Worm (Caenorhabditis elegans) whole organism, L2 larva: ENCODE data around the gene acr-12.

ENCODE experiments used
- F13H6.1 ChIP-seq: sonication (generic microtip); optimal IDR thresholded peaks from 2 replicates; lab custom pipeline; 2016; ENCODE audit warnings: missing genetic modification characterization, missing compliant biosample characterization
- ama-1 ChIP-seq: fragments of 150-350 bp; optimal IDR thresholded peaks from 2 replicates; lab custom pipeline; 2018; ENCODE audit warnings: inconsistent platforms
- blmp-1 ChIP-seq: sonication (generic microtip); optimal IDR thresholded peaks from 2 replicates; lab custom pipeline; 2017; ENCODE audit warnings: missing genetic modification characterization, mild to moderate bottlenecking, missing compliant biosample characterization, antibody characterized with exemption, moderate library complexity; ENCODE audit not compliant: insufficient read depth
- ceh-16 ChIP-seq: fragments of 150-350 bp; optimal IDR thresholded peaks from 2 replicates; lab custom pipeline; 2014; ENCODE audit warnings: missing biosample characterization, missing genetic modification characterization
- ceh-82 ChIP-seq: fragments of 150-350 bp; optimal IDR thresholded peaks from 2 replicates; lab custom pipeline; 2014; ENCODE audit warnings: missing biosample characterization, missing genetic modification characterization
- crh-2 ChIP-seq: sonication (generic microtip); optimal IDR thresholded peaks from 2 replicates; lab custom pipeline; 2017; ENCODE audit warnings: missing biosample characterization, missing genetic modification characterization
- egl-27 ChIP-seq: sonication (generic microtip); optimal IDR thresholded peaks from 3 replicates; lab custom pipeline; 2017; ENCODE audit warnings: missing biosample characterization, missing genetic modification reagents, missing genetic modification characterization
- elt-1 ChIP-seq: fragments of 150-350 bp; optimal IDR thresholded peaks from 2 replicates; lab custom pipeline; 2014; ENCODE audit warnings: missing biosample characterization, missing genetic modification characterization
- elt-3 ChIP-seq: sonication (generic microtip); optimal IDR thresholded peaks from 2 replicates; lab custom pipeline; 2017; ENCODE audit warnings: missing biosample characterization, missing genetic modification characterization
- fos-1 ChIP-seq: fragments of 150-350 bp; optimal IDR thresholded peaks from 2 replicates; lab custom pipeline; 2014; ENCODE audit warnings: missing biosample characterization, missing genetic modification characterization
- gmeb-1 ChIP-seq: fragments of 150-350 bp; optimal IDR thresholded peaks from 2 replicates; lab custom pipeline; 2014; ENCODE audit warnings: missing biosample characterization, missing genetic modification characterization
- lin-11 ChIP-seq: fragments of 150-350 bp; sonication (generic microtip); optimal IDR thresholded peaks from 2 replicates; lab custom pipeline; 2014; ENCODE audit warnings: missing biosample characterization, missing genetic modification characterization, inconsistent platforms, mixed read lengths
- lsy-2 ChIP-seq, 2 experiments: fragments of 150-350 bp in 1 of 2; sonication (generic microtip) in 1 of 2; optimal IDR thresholded peaks; 2 replicates each; lab custom pipeline; 2014 to 2017; ENCODE audit warnings: missing biosample characterization in 2 of 2, missing genetic modification characterization in 2 of 2
- mab-5 ChIP-seq: fragments of 150-350 bp; optimal IDR thresholded peaks from 2 replicates; lab custom pipeline; 2014; ENCODE audit warnings: missing biosample characterization, missing genetic modification characterization
- mbf-1 ChIP-seq: sonication (generic microtip); optimal IDR thresholded peaks from 2 replicates; lab custom pipeline; 2017; ENCODE audit warnings: missing biosample characterization, missing genetic modification characterization
- mdl-1 ChIP-seq, 2 experiments: fragments of 150-350 bp in 1 of 2; sonication (generic microtip) in 1 of 2; optimal IDR thresholded peaks; 2 replicates each; lab custom pipeline; 2017; ENCODE audit warnings: missing biosample characterization in 2 of 2, missing genetic modification characterization in 2 of 2
- nhr-10 ChIP-seq: sonication (generic microtip); optimal IDR thresholded peaks from 2 replicates; lab custom pipeline; 2017; ENCODE audit warnings: missing biosample characterization, missing genetic modification characterization
- nhr-11 ChIP-seq: fragments of 150-350 bp; optimal IDR thresholded peaks from 2 replicates; lab custom pipeline; 2014; ENCODE audit warnings: missing biosample characterization, missing genetic modification characterization
- nhr-129 ChIP-seq: fragments of 150-350 bp; optimal IDR thresholded peaks from 2 replicates; lab custom pipeline; 2014; ENCODE audit warnings: missing biosample characterization, missing genetic modification characterization
- nhr-237 ChIP-seq: fragments of 150-350 bp; optimal IDR thresholded peaks from 2 replicates; lab custom pipeline; 2014; ENCODE audit warnings: missing biosample characterization, missing genetic modification characterization
- nhr-25 ChIP-seq: fragments of 150-350 bp; sonication (generic microtip); optimal IDR thresholded peaks from 3 replicates; lab custom pipeline; 2014; ENCODE audit warnings: missing biosample characterization, missing genetic modification characterization
- nhr-6 ChIP-seq: fragments of 150-350 bp; optimal IDR thresholded peaks from 2 replicates; lab custom pipeline; 2014; ENCODE audit warnings: missing biosample characterization, missing genetic modification characterization
- nhr-77 ChIP-seq: fragments of 150-350 bp; optimal IDR thresholded peaks from 2 replicates; lab custom pipeline; 2014; ENCODE audit warnings: missing biosample characterization, missing genetic modification characterization
- peb-1 ChIP-seq: fragments of 150-350 bp; optimal IDR thresholded peaks from 2 replicates; lab custom pipeline; 2014; ENCODE audit warnings: missing biosample characterization, missing genetic modification characterization
- sem-4 ChIP-seq: fragments of 150-350 bp; optimal IDR thresholded peaks from 2 replicates; lab custom pipeline; 2014; ENCODE audit warnings: missing biosample characterization, missing genetic modification reagents, missing genetic modification characterization
- skn-1 ChIP-seq: sonication (generic microtip); optimal IDR thresholded peaks from 2 replicates; lab custom pipeline; 2017; ENCODE audit warnings: missing biosample characterization, missing genetic modification characterization
- sma-3 ChIP-seq: sonication (generic microtip); optimal IDR thresholded peaks from 2 replicates; lab custom pipeline; 2016; ENCODE audit warnings: missing genetic modification reagents, missing genetic modification characterization, missing compliant biosample characterization
- sma-9 ChIP-seq, 2 experiments: fragments of 150-350 bp in 1 of 2; sonication (generic microtip) in 1 of 2; optimal IDR thresholded peaks; 2 replicates each; lab custom pipeline; 2014 to 2016; ENCODE audit warnings: missing genetic modification characterization in 2 of 2, mild to moderate bottlenecking in 1 of 2, missing biosample characterization in 1 of 2, missing compliant biosample characterization in 1 of 2, missing genetic modification reagents in 1 of 2, moderate library complexity in 1 of 2
- snpc-4 ChIP-seq: fragments of 150-350 bp; optimal IDR thresholded peaks from 2 replicates; lab custom pipeline; 2014; ENCODE audit warnings: missing biosample characterization, missing genetic modification characterization
- unc-39 ChIP-seq: fragments of 150-350 bp; optimal IDR thresholded peaks from 2 replicates; lab custom pipeline; 2014; ENCODE audit warnings: missing biosample characterization, missing genetic modification characterization
- unc-55 ChIP-seq: fragments of 150-350 bp; sonication (generic microtip); optimal IDR thresholded peaks from 3 replicates; lab custom pipeline; 2014; ENCODE audit warnings: missing biosample characterization, missing genetic modification reagents, missing genetic modification characterization
- zag-1 ChIP-seq: fragments of 150-350 bp; optimal IDR thresholded peaks from 2 replicates; lab custom pipeline; 2014; ENCODE audit warnings: missing biosample characterization, missing genetic modification characterization
- ztf-1 ChIP-seq: fragments of 200-800 bp; sonication (Bioruptor generic); conservative IDR thresholded peaks from 2 replicates; pipeline ENCODE4 v1.3.6; 2022; ENCODE audit warnings: missing genetic modification characterization, missing compliant biosample characterization
- ztf-11 ChIP-seq: sonication (generic microtip); optimal IDR thresholded peaks from 2 replicates; lab custom pipeline; 2017; ENCODE audit warnings: missing biosample characterization, missing genetic modification characterization
- ztf-4 ChIP-seq: fragments of 150-350 bp; optimal IDR thresholded peaks from 2 replicates; lab custom pipeline; 2014; ENCODE audit warnings: missing biosample characterization, missing genetic modification characterization

acr-12 gene

DNA sequence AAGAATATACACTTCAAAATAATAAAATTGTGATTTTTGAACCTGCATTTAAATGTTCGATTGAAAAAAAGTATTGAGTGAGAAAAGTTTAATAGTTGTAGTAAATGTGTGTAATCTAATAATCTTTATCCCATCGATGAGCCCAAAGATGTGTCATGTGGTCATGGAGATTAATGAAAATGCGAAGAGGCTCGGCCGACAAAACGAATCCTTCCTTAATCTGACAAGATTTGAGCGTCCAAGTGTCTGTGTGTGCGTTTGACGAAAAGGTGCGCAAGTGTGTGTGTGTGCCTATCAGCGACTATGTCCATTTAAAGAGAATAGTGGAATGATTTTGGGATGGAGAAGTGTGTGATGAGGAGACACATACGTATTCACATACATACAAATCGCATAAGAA lies 41.4 kb downstream of the acr-12 start:
- TF ChIP-seq snpc-4 (no peak), ztf-4 (tag; lab: Kevin White, UChicago) (no peak), F13H6.1 (tag; lab: Kevin White, UChicago) (no peak), crh-2 (tag; lab: Kevin White, UChicago) (no peak), nhr-129 (tag; lab: Kevin White, UChicago) (no peak), elt-3 (tag; lab: Kevin White, UChicago) (no peak), ceh-82 (tag; lab: Kevin White, UChicago) (no peak), fos-1 (no peak)
- TF ChIP-seq, all 48 proteins: peak for 0

DNA sequence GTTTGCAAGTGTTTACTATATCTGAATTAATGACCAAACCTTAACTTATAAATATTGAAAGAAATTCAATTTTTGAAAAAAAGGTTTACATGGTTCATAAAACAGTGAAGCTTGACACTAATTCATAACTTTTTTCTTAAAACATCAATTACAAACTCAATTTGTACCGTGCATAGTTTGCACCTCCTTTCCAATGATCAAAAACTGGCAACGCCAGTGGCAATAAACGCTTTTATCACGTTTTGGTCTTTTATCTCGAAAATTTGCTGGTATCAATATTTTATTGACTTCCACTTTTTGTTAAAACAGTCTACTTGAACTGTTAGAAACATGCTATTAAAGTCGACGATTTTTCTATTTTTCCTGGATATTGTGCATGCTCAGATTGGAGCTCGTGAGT lies 45.8 kb downstream of the acr-12 start, which contains the start of gene F54B11.11:
Gene F54B11.11, plus strand, starts transcription at position 301 of the 400 bp plus-strand sequence.
- TF ChIP-seq sma-9 (GFP tag; optimal IDR thresholded peaks at IDR 0.05; lab: Kevin White, UChicago) (no peak), sma-9 (tag; optimal IDR thresholded peaks at IDR 0.05; lab: Kevin White, UChicago) (no peak), skn-1 (tag; lab: Kevin White, UChicago) (no peak), elt-1 (tag; lab: Kevin White, UChicago) (no peak), ztf-11 (tag; lab: Kevin White, UChicago) (no peak), F13H6.1 (tag; lab: Kevin White, UChicago) (no peak), ztf-1 (GFP tag; lab: Robert Waterston, UW) (no peak), nhr-25 (tag; lab: Kevin White, UChicago) (no peak), blmp-1 (tag; lab: Kevin White, UChicago) (no peak)

DNA sequence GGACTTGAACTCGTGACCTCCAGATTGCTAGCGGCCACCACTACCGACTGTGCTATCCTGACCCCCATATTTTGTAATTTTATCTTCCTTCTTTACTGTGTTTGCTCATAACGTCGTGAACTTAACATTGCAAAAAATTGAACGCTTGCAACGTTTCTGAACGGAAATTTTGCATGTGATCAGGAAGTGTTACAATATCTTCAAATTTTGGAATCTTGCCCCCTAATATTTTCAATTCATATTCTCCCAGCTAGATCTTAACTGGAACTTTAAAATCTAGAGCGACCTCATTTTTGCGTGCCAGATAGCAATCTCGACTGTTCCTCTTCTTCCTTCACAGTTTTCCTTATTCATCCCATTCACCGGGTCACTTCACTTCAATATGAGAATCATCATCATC lies 49.2 kb downstream of the acr-12 start, which contains the start of gene F54B11.10:
Gene F54B11.10, plus strand, starts transcription at position 301 of the 400 bp plus-strand sequence.
- TF ChIP-seq elt-3 (tag; lab: Kevin White, UChicago): no peak
- no peak for TF ChIP-seq peb-1
- no peak for TF ChIP-seq zag-1 (tag; lab: Kevin White, UChicago)
- TF ChIP-seq ceh-16 (tag; lab: Kevin White, UChicago): no peak
- TF ChIP-seq mdl-1 (tag; optimal IDR thresholded peaks at IDR 0.05; lab: Kevin White, UChicago): no peak
- no peak for TF ChIP-seq gmeb-1 (tag; lab: Kevin White, UChicago)
- no peak for TF ChIP-seq unc-39 (tag; lab: Kevin White, UChicago)
- no peak for TF ChIP-seq sma-3 (GFP tag; lab: Kevin White, UChicago)
- TF ChIP-seq mbf-1 (tag; lab: Kevin White, UChicago): no peak
- TF ChIP-seq sem-4 (tag; lab: Kevin White, UChicago): no peak
- no peak for TF ChIP-seq mab-5 (tag; lab: Kevin White, UChicago)
- no peak for TF ChIP-seq crh-2 (tag; lab: Kevin White, UChicago)
- no peak for TF ChIP-seq elt-1 (tag; lab: Kevin White, UChicago)
- no peak for TF ChIP-seq nhr-10 (tag; lab: Kevin White, UChicago)

DNA sequence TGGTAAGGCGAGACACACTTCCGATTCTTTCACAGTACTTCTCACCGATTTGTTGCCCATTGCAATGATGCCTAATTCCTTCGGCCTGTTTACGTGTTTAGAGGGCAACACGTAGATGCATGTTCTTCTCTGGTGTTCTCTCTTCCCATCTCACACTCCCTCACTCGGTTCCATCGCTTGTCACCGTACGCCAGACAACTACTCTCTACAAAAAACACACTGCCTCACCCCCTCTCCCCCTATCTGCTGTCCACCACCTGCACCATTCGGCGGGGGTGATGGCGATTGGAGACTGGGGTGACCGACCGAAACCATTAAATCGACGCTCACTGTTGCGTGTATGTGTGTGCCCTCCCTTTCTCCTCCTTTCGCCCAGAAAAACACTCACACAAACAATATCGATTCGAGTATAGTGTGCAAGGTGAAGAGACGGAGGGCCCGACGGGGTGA lies 51.3 kb downstream of the acr-12 start:
- TF ChIP-seq nhr-77 (tag; lab: Kevin White, UChicago): no peak
- TF ChIP-seq nhr-129 (tag; lab: Kevin White, UChicago): peak; percentile 62
- peak; percentile 40 for TF ChIP-seq fos-1
- no peak for TF ChIP-seq ceh-82 (tag; lab: Kevin White, UChicago)
- no peak for TF ChIP-seq mbf-1 (tag; lab: Kevin White, UChicago)
- TF ChIP-seq lsy-2 (tag; optimal IDR thresholded peaks at IDR 0.05; lab: Kevin White, UChicago): peak in 1 of 2 experiments; percentile 12
- TF ChIP-seq sma-3 (GFP tag; lab: Kevin White, UChicago): no peak
- peak; percentile 73 for TF ChIP-seq nhr-25 (tag; lab: Kevin White, UChicago)
- peak; percentile 62 for TF ChIP-seq sem-4 (tag; lab: Kevin White, UChicago)
- peak; percentile 65 for TF ChIP-seq F13H6.1 (tag; lab: Kevin White, UChicago)
- TF ChIP-seq unc-55 (GFP tag; lab: Kevin White, UChicago): peak; percentile 11
- no peak for TF ChIP-seq egl-27 (tag; lab: Kevin White, UChicago)
- TF ChIP-seq unc-39 (tag; lab: Kevin White, UChicago): no peak
- no peak for TF ChIP-seq nhr-11 (tag; lab: Kevin White, UChicago)
- no peak for TF ChIP-seq elt-1 (tag; lab: Kevin White, UChicago)
- no peak for TF ChIP-seq nhr-6 (tag; lab: Kevin White, UChicago)
- TF ChIP-seq ztf-1 (GFP tag; lab: Robert Waterston, UW): no peak
- TF ChIP-seq ceh-16 (tag; lab: Kevin White, UChicago): peak; percentile 73
- TF ChIP-seq mab-5 (tag; lab: Kevin White, UChicago): peak; percentile 32
- no peak for TF ChIP-seq elt-3 (tag; lab: Kevin White, UChicago)
- TF ChIP-seq skn-1 (tag; lab: Kevin White, UChicago): no peak
- TF ChIP-seq nhr-237 (tag; lab: Kevin White, UChicago): no peak
- TF ChIP-seq mdl-1 (tag; optimal IDR thresholded peaks at IDR 0.05; lab: Kevin White, UChicago): no peak
- peak; percentile 48 for TF ChIP-seq lin-11 (tag; lab: Kevin White, UChicago)
- no peak for TF ChIP-seq ama-1 (lab: Kevin White, UChicago)
- no peak for TF ChIP-seq blmp-1 (tag; lab: Kevin White, UChicago)
